Fruit fly (Drosophila melanogaster) whole organism, embryonic: ENCODE data around the gene mnd.

Experiments used
- BEAF-32 ChIP-seq: fragments of 200-800 bp; sonication (Bioruptor generic); optimal IDR thresholded peaks from 3 replicates; lab custom pipeline; 2017; ENCODE audit warnings: missing biosample characterization, missing genetic modification characterization, mild to moderate bottlenecking, moderate library complexity, missing genetic modification reagents
- Bgb ChIP-seq: fragments of 200-800 bp; sonication (Bioruptor generic); IDR thresholded peaks from 2 replicates; pipeline ENCODE4 v1.3.6; 2022; ENCODE audit warnings: missing biosample characterization, missing genetic modification characterization; ENCODE audit not compliant: partially characterized antibody
- Blimp-1 ChIP-seq: fragments of 200-800 bp; sonication (Bioruptor generic); optimal IDR thresholded peaks from 3 replicates; lab custom pipeline; 2018; ENCODE audit warnings: missing biosample characterization, missing genetic modification characterization, mild to moderate bottlenecking, moderate library complexity, missing genetic modification reagents
- CG14050 ChIP-seq: fragments of 200-800 bp; sonication (Bioruptor generic); IDR thresholded peaks from 3 replicates; pipeline ENCODE4 v1.3.6; 2022; ENCODE audit warnings: missing biosample characterization, missing genetic modification characterization
- CG15011 ChIP-seq: fragments of 200-800 bp; sonication (Bioruptor generic); optimal IDR thresholded peaks from 3 replicates; lab custom pipeline; 2018; ENCODE audit warnings: missing biosample characterization, mild to moderate bottlenecking, missing genetic modification characterization
- CG15696 ChIP-seq: fragments of 200-800 bp; sonication (Bioruptor generic); optimal IDR thresholded peaks from 2 replicates; lab custom pipeline; 2019; ENCODE audit warnings: missing biosample characterization, mild to moderate bottlenecking, missing genetic modification characterization, moderate library complexity
- CG1602 ChIP-seq: fragments of 200-800 bp; sonication (Bioruptor generic); optimal IDR thresholded peaks from 3 replicates; lab custom pipeline; 2016; ENCODE audit warnings: missing biosample characterization, missing genetic modification characterization
- CG16863 ChIP-seq: fragments of 200-800 bp; sonication (Bioruptor generic); optimal IDR thresholded peaks from 3 replicates; lab custom pipeline; 2016; ENCODE audit warnings: missing biosample characterization, missing genetic modification characterization
- CG18599 ChIP-seq: fragments of 200-800 bp; sonication (Bioruptor generic); optimal IDR thresholded peaks from 3 replicates; lab custom pipeline; 2017; ENCODE audit warnings: missing biosample characterization, missing genetic modification characterization, mild to moderate bottlenecking, moderate library complexity, missing genetic modification reagents
- CG2116 ChIP-seq: fragments of 200-800 bp; sonication (Bioruptor generic); optimal IDR thresholded peaks from 3 replicates; lab custom pipeline; 2018; ENCODE audit warnings: missing biosample characterization, mild to moderate bottlenecking, missing genetic modification characterization
- CG2199 ChIP-seq: fragments of 200-800 bp; sonication (Bioruptor generic); IDR thresholded peaks from 3 replicates; pipeline ENCODE4 v1.3.6; 2022; ENCODE audit warnings: missing biosample characterization, missing genetic modification characterization
- CG30431 ChIP-seq: fragments of 200-800 bp; sonication (Bioruptor generic); optimal IDR thresholded peaks from 2 replicates; lab custom pipeline; 2017; ENCODE audit warnings: missing biosample characterization, missing genetic modification characterization
- CG31224 ChIP-seq: fragments of 200-800 bp; sonication (Bioruptor generic); IDR thresholded peaks from 2 replicates; pipeline ENCODE4 v1.3.6; 2022; ENCODE audit warnings: missing biosample characterization, missing genetic modification characterization
- CG3281 ChIP-seq: fragments of 200-800 bp; sonication (Bioruptor generic); optimal IDR thresholded peaks from 3 replicates; lab custom pipeline; 2017; ENCODE audit warnings: missing biosample characterization, mild to moderate bottlenecking, missing genetic modification characterization
- CG3407 ChIP-seq: fragments of 200-800 bp; sonication (Bioruptor generic); optimal IDR thresholded peaks from 2 replicates; lab custom pipeline; 2018; ENCODE audit warnings: missing biosample characterization, mild to moderate bottlenecking, missing genetic modification characterization
- CG34422 ChIP-seq: fragments of 200-800 bp; sonication (Bioruptor generic); IDR thresholded peaks from 3 replicates; pipeline ENCODE4 v1.3.6; 2022; ENCODE audit warnings: missing biosample characterization, missing genetic modification characterization
- CG7839 ChIP-seq: fragments of 200-800 bp; sonication (Bioruptor generic); optimal IDR thresholded peaks from 3 replicates; lab custom pipeline; 2018; ENCODE audit warnings: missing biosample characterization, mild to moderate bottlenecking, missing genetic modification characterization, moderate library complexity
- CG8281 ChIP-seq: fragments of 200-800 bp; sonication (Bioruptor generic); optimal IDR thresholded peaks from 2 replicates; lab custom pipeline; 2018; ENCODE audit warnings: missing biosample characterization, mild to moderate bottlenecking, missing genetic modification characterization, moderate library complexity
- CTCF ChIP-seq: fragments of 200-800 bp; sonication (Bioruptor generic); optimal IDR thresholded peaks from 2 replicates; lab custom pipeline; 2017; ENCODE audit warnings: missing biosample characterization, mild to moderate bottlenecking, missing genetic modification characterization, moderate library complexity
- D ChIP-seq, 2 experiments: fragments of 200-800 bp in 1 of 2; fragments of >200 bp in 1 of 2; sonication (Bioruptor generic) in 1 of 2; optimal IDR thresholded peaks; 2 replicates in 1 of 2; 3 replicates in 1 of 2; lab custom pipeline; 2017; ENCODE audit warnings: mild to moderate bottlenecking in 1 of 2, missing biosample characterization in 1 of 2, missing genetic modification characterization in 1 of 2, missing genetic modification reagents in 1 of 2
- Dek ChIP-seq: fragments of 200-800 bp; sonication (Bioruptor generic); optimal IDR thresholded peaks from 3 replicates; lab custom pipeline; 2019; ENCODE audit warnings: missing biosample characterization, mild to moderate bottlenecking, missing genetic modification characterization, moderate library complexity
- Doc3 ChIP-seq: fragments of 200-800 bp; sonication (Bioruptor generic); IDR thresholded peaks from 3 replicates; pipeline ENCODE4 v1.3.6; 2022; ENCODE audit warnings: missing biosample characterization, missing genetic modification characterization; ENCODE audit not compliant: partially characterized antibody
- Ets65A ChIP-seq: fragments of 200-800 bp; sonication (Bioruptor generic); peaks from one replicate; lab custom pipeline; 2016; ENCODE audit warnings: missing biosample characterization, missing genetic modification characterization
- Fer1 ChIP-seq: fragments of 200-800 bp; sonication (Bioruptor generic); optimal IDR thresholded peaks from 2 replicates; lab custom pipeline; 2017; ENCODE audit warnings: missing biosample characterization, mild to moderate bottlenecking, missing genetic modification characterization
- HLH54F ChIP-seq: fragments of 200-800 bp; sonication (Bioruptor generic); optimal IDR thresholded peaks from 3 replicates; lab custom pipeline; 2016; ENCODE audit warnings: missing biosample characterization, missing genetic modification characterization
- NK7.1 ChIP-seq: fragments of 200-800 bp; sonication (Bioruptor generic); optimal IDR thresholded peaks from 3 replicates; lab custom pipeline; 2016; ENCODE audit warnings: missing biosample characterization, missing genetic modification characterization
- Trl ChIP-seq, 3 experiments: fragments of >200 bp in 2 of 3; fragments of 200-800 bp in 1 of 3; sonication (Bioruptor generic) in 1 of 3; optimal IDR thresholded peaks; 2 replicates in 1 of 3; 3 replicates in 2 of 3; lab custom pipeline; 2016 to 2017; ENCODE audit warnings: missing biosample characterization in 1 of 3, missing genetic modification characterization in 1 of 3
- Usf ChIP-seq: fragments of 200-800 bp; sonication (Bioruptor generic); optimal IDR thresholded peaks from 2 replicates; lab custom pipeline; 2017; ENCODE audit warnings: missing genotype, missing biosample characterization, missing genetic modification characterization
- amos ChIP-seq: fragments of 200-800 bp; sonication (Bioruptor generic); IDR thresholded peaks from 2 replicates; pipeline ENCODE4 v1.3.6; 2022; ENCODE audit warnings: missing biosample characterization, missing genetic modification characterization; ENCODE audit not compliant: partially characterized antibody
- bcd ChIP-seq: fragments of 200-800 bp; sonication (Bioruptor generic); optimal IDR thresholded peaks from 2 replicates; lab custom pipeline; 2017; ENCODE audit warnings: missing biosample characterization, mild to moderate bottlenecking, missing genetic modification characterization
- dysf ChIP-seq: fragments of 200-800 bp; sonication (Bioruptor generic); IDR thresholded peaks from 3 replicates; pipeline ENCODE4 v1.3.6; 2022; ENCODE audit warnings: missing biosample characterization, missing genetic modification characterization
- exex ChIP-seq: fragments of 200-800 bp; sonication (Bioruptor generic); optimal IDR thresholded peaks from 4 replicates; lab custom pipeline; 2018; ENCODE audit warnings: missing biosample characterization, mild to moderate bottlenecking, missing genetic modification characterization, moderate library complexity
- eyg ChIP-seq: fragments of 200-800 bp; sonication (Bioruptor generic); optimal IDR thresholded peaks from 3 replicates; lab custom pipeline; 2016; ENCODE audit warnings: missing biosample characterization, missing genetic modification characterization
- grn ChIP-seq: fragments of 200-800 bp; sonication (Bioruptor generic); optimal IDR thresholded peaks from 3 replicates; lab custom pipeline; 2017; ENCODE audit warnings: missing biosample characterization, missing genetic modification characterization
- h ChIP-seq: fragments of >200 bp; optimal IDR thresholded peaks from 2 replicates; lab custom pipeline; 2017
- hth ChIP-seq: fragments of >200 bp; optimal IDR thresholded peaks from 2 replicates; lab custom pipeline; 2017; ENCODE audit warnings: inconsistent platforms
- jumu ChIP-seq: fragments of 200-800 bp; sonication (Bioruptor generic); optimal IDR thresholded peaks from 3 replicates; lab custom pipeline; 2016; ENCODE audit warnings: missing biosample characterization, missing genetic modification characterization
- ken ChIP-seq: fragments of 200-800 bp; sonication (Bioruptor generic); IDR thresholded peaks from 3 replicates; pipeline ENCODE4 v1.3.6; 2022; ENCODE audit warnings: missing biosample characterization, missing genetic modification characterization
- lov ChIP-seq, 2 experiments: fragments of 200-800 bp in 1 of 2; fragments of >200 bp in 1 of 2; sonication (Bioruptor generic) in 1 of 2; IDR thresholded peaks in 1 of 2; optimal IDR thresholded peaks in 1 of 2; 2 replicates in 1 of 2; 3 replicates in 1 of 2; pipeline versions ENCODE4 v1.3.6 to Lab custom; 2017 to 2022; ENCODE audit warnings: missing biosample characterization in 1 of 2, missing genetic modification characterization in 1 of 2
- pan ChIP-seq, 4 experiments: fragments of >200 bp in 3 of 4; fragments of 200-800 bp in 1 of 4; sonication (Bioruptor generic) in 1 of 4; optimal IDR thresholded peaks in 3 of 4; IDR thresholded peaks in 1 of 4; 2 replicates each; pipeline versions ENCODE4 v1.3.6 to Lab custom; 2017 to 2022; ENCODE audit warnings: missing biosample characterization in 2 of 4, missing genetic modification characterization in 2 of 4, mixed read lengths in 1 of 4
- prd ChIP-seq, 3 experiments: fragments of >200 bp in 2 of 3; fragments of 200-800 bp in 1 of 3; sonication (Bioruptor generic) in 1 of 3; optimal IDR thresholded peaks in 2 of 3; IDR thresholded peaks in 1 of 3; 2 replicates in 2 of 3; 3 replicates in 1 of 3; pipeline versions ENCODE4 v1.3.6 to Lab custom; 2017 to 2022; ENCODE audit warnings: missing biosample characterization in 1 of 3, missing genetic modification characterization in 1 of 3
- ranshi ChIP-seq: fragments of 200-800 bp; sonication (Bioruptor generic); IDR thresholded peaks from 2 replicates; pipeline ENCODE4 v1.3.6; 2022; ENCODE audit warnings: missing biosample characterization, missing genetic modification characterization
- scrt ChIP-seq: fragments of 200-800 bp; sonication (Bioruptor generic); optimal IDR thresholded peaks from 2 replicates; lab custom pipeline; 2018; ENCODE audit warnings: missing biosample characterization, mild to moderate bottlenecking, missing genetic modification characterization, moderate library complexity
- sens ChIP-seq: fragments of 200-800 bp; sonication (Bioruptor generic); peaks from one replicate; lab custom pipeline; 2016; ENCODE audit warnings: missing biosample characterization, missing genetic modification characterization
- stwl ChIP-seq: fragments of 200-800 bp; sonication (Bioruptor generic); optimal IDR thresholded peaks from 3 replicates; lab custom pipeline; 2018; ENCODE audit warnings: missing biosample characterization, mild to moderate bottlenecking, missing genetic modification characterization, moderate library complexity
- vnd ChIP-seq: fragments of 200-800 bp; sonication (Bioruptor generic); IDR thresholded peaks from 3 replicates; pipeline ENCODE4 v1.3.6; 2022; ENCODE audit warnings: missing biosample characterization, missing genetic modification characterization; ENCODE audit not compliant: partially characterized antibody
- zfh1 ChIP-seq: fragments of 200-800 bp; sonication (Bioruptor generic); IDR thresholded peaks from 3 replicates; pipeline ENCODE4 v1.3.6; 2022; ENCODE audit warnings: missing biosample characterization, missing genetic modification characterization

The mnd gene

dm6 chr3L:14999284-15000019 is 14.6 kb downstream of the mnd start, which contains the start of the genes mRpL39 and Prosbeta2 (continued):
- no peak for TF ChIP-seq lov (optimal IDR thresholded peaks at IDR 0.05; lab: Kevin White, UChicago)
- TF ChIP-seq lov (GFP tag; IDR thresholded peaks at IDR 0.05; lab: Robert Waterston, UW): no peak
- peak; percentile 85 for TF ChIP-seq amos
- TF ChIP-seq ken (GFP tag; lab: Robert Waterston, UW): peak; percentile 30; the same call in 1 of the 3 replicates
- TF ChIP-seq bcd: peak; percentile 44
- TF ChIP-seq CG2116: peak; percentile 46
- TF ChIP-seq Blimp-1 (GFP tag; lab: Kevin White, UChicago): peak; percentile 69
- no peak for TF ChIP-seq CTCF (GFP tag; lab: Kevin White, UChicago)
- TF ChIP-seq CG7839 (tag; lab: Kevin White, UChicago): peak; percentile 50
- TF ChIP-seq ranshi (GFP tag; lab: Robert Waterston, UW): peak; percentile 67; the same call in 1 of the 2 replicates
- TF ChIP-seq D (optimal IDR thresholded peaks at IDR 0.05; lab: Kevin White, UChicago): no peak
- peak; percentile 30 for TF ChIP-seq D (GFP tag; optimal IDR thresholded peaks at IDR 0.05; lab: Kevin White, UChicago)
- TF ChIP-seq CG18599 (GFP tag; lab: Kevin White, UChicago): peak; percentile 58
- TF ChIP-seq eyg: no peak
- peak; percentile 98 for TF ChIP-seq vnd (GFP tag; lab: Robert Waterston, UW)
- no peak for TF ChIP-seq hth
- TF ChIP-seq Ets65A (GFP tag; lab: Kevin White, UChicago): peak; percentile 28
- TF ChIP-seq jumu (GFP tag; lab: Kevin White, UChicago): no peak
- TF ChIP-seq CG1602 (GFP tag; lab: Kevin White, UChicago): no peak
- TF ChIP-seq CG8281 (tag; lab: Kevin White, UChicago): no peak
- TF ChIP-seq Dek (tag; lab: Kevin White, UChicago): peak; percentile 24
- TF ChIP-seq CG14050 (GFP tag; lab: Robert Waterston, UW): peak; percentile 23; the same call in 1 of the 3 replicates
- no peak for TF ChIP-seq Fer1 (GFP tag; lab: Kevin White, UChicago)
- no peak for TF ChIP-seq CG16863
- TF ChIP-seq prd (optimal IDR thresholded peaks at IDR 0.05; lab: Kevin White, UChicago): no peak
- TF ChIP-seq prd (GFP tag; IDR thresholded peaks at IDR 0.05; lab: Robert Waterston, UW): peak; percentile 78
- no peak for TF ChIP-seq Trl (optimal IDR thresholded peaks at IDR 0.05; lab: Kevin White, UChicago)
- TF ChIP-seq Trl (GFP tag; optimal IDR thresholded peaks at IDR 0.05; lab: Kevin White, UChicago): no peak
- no peak for TF ChIP-seq pan (optimal IDR thresholded peaks at IDR 0.05; lab: Kevin White, UChicago)
- peak in 1 of 2 experiments; percentile 78 for TF ChIP-seq pan (GFP tag; optimal IDR thresholded peaks at IDR 0.05 in 1 of 2, IDR thresholded peaks at IDR 0.05 in 1 of 2)
- peak; percentile 67 for TF ChIP-seq BEAF-32
- peak; percentile 87 for TF ChIP-seq Bgb (GFP tag; lab: Robert Waterston, UW)
- TF ChIP-seq exex: no peak
- no peak for TF ChIP-seq HLH54F (GFP tag; lab: Kevin White, UChicago)
- peak; percentile 68 for TF ChIP-seq stwl
- TF ChIP-seq CG2199 (GFP tag; lab: Robert Waterston, UW): no peak
- no peak for TF ChIP-seq CG3407 (GFP tag; lab: Kevin White, UChicago)
- peak; percentile 69 for TF ChIP-seq sens (GFP tag; lab: Kevin White, UChicago)
- peak; percentile 68; the same call in 2 of the 3 replicates for TF ChIP-seq zfh1 (GFP tag; lab: Robert Waterston, UW)
- no peak; the same call in 1 of the 2 replicates for TF ChIP-seq CG31224 (GFP tag; lab: Robert Waterston, UW)
- no peak for TF ChIP-seq NK7.1 (GFP tag; lab: Kevin White, UChicago)
- TF ChIP-seq scrt (GFP tag; lab: Kevin White, UChicago): peak; percentile 59
- no peak for TF ChIP-seq CG30431 (GFP tag; lab: Kevin White, UChicago)
- TF ChIP-seq Usf (GFP tag; lab: Kevin White, UChicago): no peak
- TF ChIP-seq CG15696: peak; percentile 43
- peak; percentile 99 for TF ChIP-seq Doc3 (GFP tag; lab: Robert Waterston, UW)
- TF ChIP-seq h (lab: Kevin White, UChicago): no peak
- TF ChIP-seq CG15011: no peak
- peak; percentile 84 for TF ChIP-seq CG34422
- TF ChIP-seq grn: no peak
- TF ChIP-seq CG3281 (GFP tag; lab: Kevin White, UChicago): peak; percentile 33
- TF ChIP-seq dysf (GFP tag; lab: Robert Waterston, UW): peak; percentile 77
